Worm (Caenorhabditis elegans) whole organism, L4/young adult: ENCODE measurements around the gene ZK632.11.

Experiments used
- W03F9.2 ChIP-seq: fragments of 150-350 bp; optimal IDR thresholded peaks from 2 replicates; lab custom pipeline; 2014; ENCODE audit warnings: missing biosample characterization, missing genetic modification characterization
- dao-5 ChIP-seq: sonication (generic microtip); optimal IDR thresholded peaks from 2 replicates; lab custom pipeline; 2016; ENCODE audit warnings: missing genotype, missing genetic modification characterization, moderate library complexity, missing compliant biosample characterization

DNA sequence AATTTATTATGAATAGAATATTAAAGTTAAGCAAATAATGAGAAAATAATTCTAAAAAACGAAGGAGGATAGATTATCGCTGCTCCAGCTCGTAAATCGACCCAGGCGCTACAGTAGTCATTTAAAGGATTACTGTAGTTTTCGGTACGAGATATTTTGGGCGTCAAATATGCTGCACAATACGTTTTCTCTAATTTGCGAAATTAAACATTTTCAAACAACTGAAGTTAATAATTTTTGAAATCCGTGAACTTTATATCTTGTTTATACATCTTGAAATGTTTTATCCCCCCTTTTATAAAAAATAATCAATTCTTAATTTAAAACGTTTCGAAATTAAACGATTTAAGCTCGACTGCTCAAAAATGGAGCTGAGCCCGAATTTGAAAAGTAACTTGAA lies 18.4 kb downstream of the ZK632.11 start, which contains the start of gene K11H3.2:
- TF ChIP-seq dao-5 (tag; lab: Kevin White, UChicago) (no peak), W03F9.2 (no peak)
